Worm (Caenorhabditis elegans) whole organism, L4 larva: Measurements from ENCODE around the gene sri-69.

Source experiments
- Y75B8A.6 ChIP-seq: fragments of 200-800 bp; sonication (Bioruptor generic); IDR thresholded peaks from 2 replicates; pipeline ENCODE4 v1.3.6; 2022; ENCODE audit warnings: missing genetic modification reagents, missing genetic modification characterization, missing compliant biosample characterization
- aha-1 ChIP-seq: fragments of 150-350 bp; peaks from one replicate; lab custom pipeline; 2014; ENCODE audit warnings: missing biosample characterization, missing genetic modification characterization
- ceh-20 ChIP-seq: fragments of 200-800 bp; sonication (Bioruptor generic); IDR thresholded peaks from 2 replicates; pipeline ENCODE4 v1.3.6; 2022; ENCODE audit warnings: missing genetic modification reagents, missing genetic modification characterization, missing compliant biosample characterization
- ceh-28 ChIP-seq: fragments of 150-350 bp; optimal IDR thresholded peaks from 2 replicates; lab custom pipeline; 2014; ENCODE audit warnings: missing biosample characterization, missing genetic modification reagents, missing genetic modification characterization
- ceh-44 ChIP-seq: fragments of 200-800 bp; sonication (Bioruptor generic); IDR thresholded peaks from 2 replicates; pipeline ENCODE4 v1.3.6; 2022; ENCODE audit warnings: missing genetic modification reagents, missing genetic modification characterization, missing compliant biosample characterization
- ceh-82 ChIP-seq: sonication (generic microtip); optimal IDR thresholded peaks from 2 replicates; lab custom pipeline; 2017; ENCODE audit warnings: missing biosample characterization, missing genetic modification characterization
- cey-2 ChIP-seq: sonication (generic microtip); optimal IDR thresholded peaks from 3 replicates; lab custom pipeline; 2017; ENCODE audit warnings: missing genetic modification characterization, mild to moderate bottlenecking, missing compliant biosample characterization, antibody characterized with exemption, borderline replicate concordance; ENCODE audit not compliant: insufficient read depth
- daf-19 ChIP-seq: fragments of 200-800 bp; sonication (Bioruptor generic); conservative IDR thresholded peaks from 2 replicates; pipeline ENCODE4 v1.3.6; 2022; ENCODE audit warnings: missing genetic modification characterization, missing compliant biosample characterization
- dmd-6 ChIP-seq: fragments of 200-800 bp; sonication (Bioruptor generic); IDR thresholded peaks from 2 replicates; pipeline ENCODE4 v1.3.6; 2022; ENCODE audit warnings: missing genetic modification reagents, missing genetic modification characterization, missing compliant biosample characterization
- dmd-8 ChIP-seq: fragments of 200-800 bp; sonication (Bioruptor generic); IDR thresholded peaks from 2 replicates; pipeline ENCODE4 v1.3.6; 2022; ENCODE audit warnings: missing genetic modification characterization, missing compliant biosample characterization
- dmd-9 ChIP-seq: fragments of 200-800 bp; sonication (Bioruptor generic); IDR thresholded peaks from 2 replicates; pipeline ENCODE4 v1.3.6; 2022; ENCODE audit warnings: missing genetic modification reagents, missing genetic modification characterization, missing compliant biosample characterization
- duxl-1 ChIP-seq: sonication (generic microtip); optimal IDR thresholded peaks from 2 replicates; lab custom pipeline; 2016; ENCODE audit warnings: mild to moderate bottlenecking, missing genetic modification characterization, moderate library complexity, missing compliant biosample characterization; ENCODE audit not compliant: poor library complexity
- dve-1 ChIP-seq: sonication (generic microtip); optimal IDR thresholded peaks from 2 replicates; lab custom pipeline; 2017; ENCODE audit warnings: antibody characterized with exemption, mild to moderate bottlenecking, missing genetic modification characterization, missing compliant biosample characterization; ENCODE audit not compliant: insufficient read depth
- egl-43 ChIP-seq: fragments of 200-800 bp; sonication (Bioruptor generic); IDR thresholded peaks from 2 replicates; pipeline ENCODE4 v1.3.6; 2022; ENCODE audit warnings: missing genetic modification reagents, missing genetic modification characterization, missing compliant biosample characterization
- fkh-10 ChIP-seq: fragments of 150-350 bp; optimal IDR thresholded peaks from 2 replicates; lab custom pipeline; 2014; ENCODE audit warnings: missing biosample characterization, missing genetic modification reagents, missing genetic modification characterization
- gei-8 ChIP-seq: fragments of 200-800 bp; sonication (Bioruptor generic); optimal IDR thresholded peaks from 2 replicates; lab custom pipeline; 2018; ENCODE audit warnings: mild to moderate bottlenecking, missing genetic modification characterization, missing compliant biosample characterization
- hlh-30 ChIP-seq: sonication (generic microtip); optimal IDR thresholded peaks from 2 replicates; lab custom pipeline; 2017; ENCODE audit warnings: antibody characterized with exemption, mild to moderate bottlenecking, missing genetic modification characterization, missing compliant biosample characterization; ENCODE audit not compliant: insufficient read depth
- lin-39 ChIP-seq: fragments of 150-350 bp; optimal IDR thresholded peaks from 2 replicates; lab custom pipeline; 2014; ENCODE audit warnings: missing biosample characterization, missing genetic modification reagents, missing genetic modification characterization
- lir-3 ChIP-seq: sonication (generic microtip); optimal IDR thresholded peaks from 2 replicates; lab custom pipeline; 2016; ENCODE audit warnings: mild to moderate bottlenecking, missing genetic modification characterization, missing compliant biosample characterization
- madf-9 ChIP-seq: fragments of 200-800 bp; sonication (Bioruptor generic); conservative IDR thresholded peaks from 2 replicates; pipeline ENCODE4 v1.3.6; 2022; ENCODE audit warnings: missing genetic modification reagents, missing genetic modification characterization, missing compliant biosample characterization
- mes-2 ChIP-seq: sonication (generic microtip); optimal IDR thresholded peaks from 2 replicates; lab custom pipeline; 2016; ENCODE audit warnings: missing genotype, mild to moderate bottlenecking, missing genetic modification characterization, missing compliant biosample characterization; ENCODE audit not compliant: poor library complexity, severe bottlenecking
- mxl-3 ChIP-seq: fragments of 200-800 bp; sonication (Bioruptor generic); optimal IDR thresholded peaks from 2 replicates; lab custom pipeline; 2018; ENCODE audit warnings: mild to moderate bottlenecking, missing genetic modification characterization, missing compliant biosample characterization
- nhr-10 ChIP-seq: fragments of 150-350 bp; optimal IDR thresholded peaks from 2 replicates; lab custom pipeline; 2014; ENCODE audit warnings: missing biosample characterization, missing genetic modification characterization
- nhr-25 ChIP-seq: sonication (generic microtip); optimal IDR thresholded peaks from 2 replicates; lab custom pipeline; 2017; ENCODE audit warnings: missing genetic modification characterization, mild to moderate bottlenecking, missing compliant biosample characterization, antibody characterized with exemption, moderate library complexity, borderline replicate concordance; ENCODE audit not compliant: insufficient read depth
- nhr-28 ChIP-seq: fragments of 150-350 bp; optimal IDR thresholded peaks from 2 replicates; lab custom pipeline; 2014; ENCODE audit warnings: missing biosample characterization, missing genetic modification characterization
- nhr-41 ChIP-seq: fragments of 200-800 bp; sonication (Bioruptor generic); IDR thresholded peaks from 2 replicates; pipeline ENCODE4 v1.3.6; 2022; ENCODE audit warnings: missing genetic modification reagents, missing genetic modification characterization, missing compliant biosample characterization
- nhr-42 ChIP-seq: fragments of 200-800 bp; sonication (Bioruptor generic); IDR thresholded peaks from 2 replicates; pipeline ENCODE4 v1.3.6; 2022; ENCODE audit warnings: missing genetic modification characterization, missing compliant biosample characterization
- nhr-77 ChIP-seq: fragments of 150-350 bp; optimal IDR thresholded peaks from 2 replicates; lab custom pipeline; 2014; ENCODE audit warnings: missing biosample characterization, missing genetic modification characterization
- php-3 ChIP-seq: fragments of 200-800 bp; sonication (Bioruptor generic); IDR thresholded peaks from 2 replicates; pipeline ENCODE4 v1.3.6; 2022; ENCODE audit warnings: missing genetic modification reagents, missing genetic modification characterization, missing compliant biosample characterization
- set-16 ChIP-seq: fragments of 200-800 bp; sonication (Bioruptor generic); IDR thresholded peaks from 2 replicates; pipeline ENCODE4 v1.3.6; 2022; ENCODE audit warnings: missing genetic modification reagents, missing genetic modification characterization, missing compliant biosample characterization
- snpc-4 ChIP-seq: fragments of 150-350 bp; optimal IDR thresholded peaks from 2 replicates; lab custom pipeline; 2014; ENCODE audit warnings: missing biosample characterization, missing genetic modification characterization
- spr-1 ChIP-seq: sonication (generic microtip); optimal IDR thresholded peaks from 2 replicates; lab custom pipeline; 2016; ENCODE audit warnings: mild to moderate bottlenecking, missing genetic modification characterization, missing compliant biosample characterization
- spr-3 ChIP-seq: fragments of 200-800 bp; sonication (Bioruptor generic); optimal IDR thresholded peaks from 2 replicates; lab custom pipeline; 2018; ENCODE audit warnings: mild to moderate bottlenecking, missing genetic modification characterization, missing compliant biosample characterization
- tag-97 ChIP-seq: fragments of 200-800 bp; sonication (Bioruptor generic); IDR thresholded peaks from 2 replicates; pipeline ENCODE4 v1.3.6; 2022; ENCODE audit warnings: missing genetic modification characterization, missing compliant biosample characterization
- tra-1 ChIP-seq: fragments of 200-800 bp; sonication (Bioruptor generic); IDR thresholded peaks from 2 replicates; pipeline ENCODE4 v1.3.6; 2022; ENCODE audit warnings: missing genetic modification reagents, missing genetic modification characterization, missing compliant biosample characterization
- unc-130 ChIP-seq: sonication (generic microtip); optimal IDR thresholded peaks from 2 replicates; lab custom pipeline; 2016; ENCODE audit warnings: missing genetic modification reagents, missing genetic modification characterization, missing compliant biosample characterization
- unc-39 ChIP-seq: sonication (generic microtip); optimal IDR thresholded peaks from 2 replicates; lab custom pipeline; 2017; ENCODE audit warnings: missing biosample characterization, missing genetic modification characterization
- zag-1 ChIP-seq: fragments of 150-350 bp; optimal IDR thresholded peaks from 2 replicates; lab custom pipeline; 2014; ENCODE audit warnings: missing biosample characterization, missing genetic modification characterization
- zfp-2 ChIP-seq: sonication (generic microtip); optimal IDR thresholded peaks from 2 replicates; lab custom pipeline; 2016; ENCODE audit warnings: mild to moderate bottlenecking, missing genetic modification characterization, missing compliant biosample characterization
- zfp-3 ChIP-seq: fragments of 200-800 bp; sonication (Bioruptor generic); conservative IDR thresholded peaks from 2 replicates; pipeline ENCODE4 v1.3.6; 2022; ENCODE audit warnings: missing genetic modification reagents, missing genetic modification characterization, missing compliant biosample characterization
- ztf-7 ChIP-seq: fragments of 150-350 bp; optimal IDR thresholded peaks from 2 replicates; lab custom pipeline; 2014; ENCODE audit warnings: missing biosample characterization, missing genetic modification characterization

Gene sri-69

DNA sequence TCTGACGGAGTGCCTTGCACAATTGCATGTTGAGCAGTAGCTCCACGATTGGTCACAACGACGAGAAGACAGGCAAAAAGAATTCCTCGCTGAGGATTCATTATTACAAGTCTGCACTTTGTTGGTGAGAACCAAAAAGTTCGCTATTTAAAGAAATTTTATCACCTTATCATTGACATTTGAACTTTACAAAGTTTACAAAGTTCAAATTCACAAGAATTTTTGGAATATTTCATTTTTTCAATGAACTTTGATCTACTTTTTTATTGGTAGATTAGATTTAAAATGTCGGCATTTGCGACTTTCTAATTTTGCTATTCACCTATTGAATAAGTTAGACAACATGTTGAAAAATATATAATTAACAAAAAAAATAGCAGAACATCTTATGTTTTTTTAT lies 18.1 kb upstream of the sri-69 start, which contains the start of gene F49H6.15:
F49H6.15 (minus strand) TSS at position 101 of the 400 bp plus-strand sequence.
- TF ChIP-seq php-3 (GFP tag; lab: Robert Waterston, UW) (no peak), ceh-82 (tag; lab: Kevin White, UChicago) (no peak), nhr-25 (no peak), ztf-7 (tag; lab: Kevin White, UChicago) (no peak), mxl-3 (no peak), lir-3 (tag; lab: Kevin White, UChicago) (no peak), daf-19 (GFP tag; lab: Robert Waterston, UW) (no peak), spr-1 (tag; lab: Kevin White, UChicago) (no peak), aha-1 (no peak), zfp-3 (GFP tag; lab: Robert Waterston, UW) (no peak)
- TF ChIP-seq, all 104 proteins: peak for 0

DNA sequence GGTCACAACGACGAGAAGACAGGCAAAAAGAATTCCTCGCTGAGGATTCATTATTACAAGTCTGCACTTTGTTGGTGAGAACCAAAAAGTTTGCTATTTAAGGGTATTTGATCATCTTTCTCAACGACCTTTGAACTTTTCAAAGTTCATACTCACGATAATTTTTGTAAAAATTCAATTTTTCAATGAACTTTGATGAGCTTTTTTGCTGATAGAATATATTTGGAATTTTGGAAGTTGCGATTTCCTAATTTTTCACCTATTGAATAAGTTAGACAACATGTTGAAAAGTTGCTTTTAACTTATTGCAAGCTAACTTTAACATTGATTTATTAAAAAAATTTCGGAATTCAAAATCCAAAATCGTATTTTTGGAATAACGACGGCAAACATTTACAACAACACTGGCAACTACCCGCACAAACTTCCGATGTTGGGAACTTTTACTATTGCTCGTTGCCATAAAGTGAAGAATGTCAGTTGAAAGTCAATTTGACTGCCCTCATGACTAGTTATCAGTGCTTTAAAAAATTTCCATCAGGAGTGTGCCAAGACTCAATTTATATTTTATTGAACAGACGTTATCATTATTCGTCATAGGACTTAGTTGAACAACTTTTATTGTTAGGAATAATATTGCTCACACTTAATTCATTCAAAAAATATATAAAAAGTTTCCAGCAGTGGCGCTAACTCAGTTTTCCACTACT lies 14.6 kb upstream of the sri-69 start, which contains the start of the genes F49H6.8 and F49H6.5:
F49H6.8 (minus strand) TSS at position 51 of the 710 bp plus-strand sequence.
F49H6.5 (plus strand) TSS at position 629 of the 710 bp plus-strand sequence.
- TF ChIP-seq dmd-6 (GFP tag; lab: Robert Waterston, UW) (peak; percentile 52), nhr-42 (GFP tag; lab: Robert Waterston, UW) (no peak), ceh-44 (GFP tag; lab: Robert Waterston, UW) (no peak), ceh-20 (GFP tag; lab: Robert Waterston, UW) (no peak), php-3 (GFP tag; lab: Robert Waterston, UW) (peak; percentile 67; the same call in 1 of the 2 replicates), dve-1 (tag; lab: Kevin White, UChicago) (no peak), nhr-28 (tag; lab: Kevin White, UChicago) (peak; percentile 64), tag-97 (GFP tag; lab: Robert Waterston, UW) (no peak)

DNA sequence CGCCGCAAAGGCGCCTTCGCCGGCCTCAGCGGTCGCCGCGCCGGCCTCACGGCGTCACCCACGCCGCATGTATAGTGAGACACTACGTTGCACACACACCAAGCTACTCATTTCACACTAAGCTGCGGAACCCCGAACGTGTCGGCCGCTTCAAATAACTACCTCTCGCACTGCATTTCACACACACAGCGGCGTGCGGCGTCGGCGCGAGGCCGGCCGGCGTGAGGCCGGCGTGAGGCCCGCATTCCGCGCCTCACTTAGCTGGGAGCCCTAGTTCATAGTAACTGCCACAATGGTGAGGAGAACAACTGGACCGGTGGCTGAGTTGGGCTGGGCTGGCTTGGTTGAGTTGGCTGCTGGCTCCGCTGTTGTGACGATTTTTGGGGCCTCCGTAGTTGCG lies 13.9 kb upstream of the sri-69 start:
- TF ChIP-seq egl-43 (GFP tag; lab: Robert Waterston, UW): 0 out of 2 replicates have a peak, but pooled peaks have one; percentile 34
- TF ChIP-seq set-16 (GFP tag; lab: Robert Waterston, UW): peak; percentile 92
- TF ChIP-seq nhr-42 (GFP tag; lab: Robert Waterston, UW): peak; percentile 36; the same call in 1 of the 2 replicates

DNA sequence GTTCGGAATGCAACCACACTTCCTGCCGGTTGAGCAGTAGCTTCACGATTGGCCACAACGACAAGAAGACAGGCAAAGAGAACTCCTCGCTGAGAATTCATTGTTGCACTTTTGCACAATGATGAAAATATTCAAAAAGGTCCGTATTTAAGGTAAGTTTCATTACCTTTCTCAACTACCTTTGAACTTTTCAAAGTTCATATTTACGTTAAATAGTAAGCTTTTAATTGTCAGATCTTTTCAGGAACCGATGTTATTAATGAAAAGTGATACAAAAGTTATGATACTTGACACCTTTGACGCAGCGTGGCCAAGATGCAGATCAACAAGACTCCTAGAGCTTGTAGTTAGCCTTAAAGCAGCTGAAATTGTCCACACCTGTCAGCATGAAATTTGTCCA lies 13.2 kb upstream of the sri-69 start, which contains the start of gene F49H6.12:
F49H6.12 (minus strand) TSS at position 101 of the 400 bp plus-strand sequence.
- TF ChIP-seq nhr-77 (tag; lab: Kevin White, UChicago) (no peak), tra-1 (GFP tag; lab: Robert Waterston, UW) (no peak), lir-3 (tag; lab: Kevin White, UChicago) (no peak), madf-9 (GFP tag; lab: Robert Waterston, UW) (no peak), unc-130 (no peak), unc-39 (no peak), spr-3 (GFP tag; lab: Kevin White, UChicago) (no peak), snpc-4 (tag; lab: Kevin White, UChicago) (no peak), zag-1 (tag; lab: Kevin White, UChicago) (no peak), duxl-1 (no peak)

DNA sequence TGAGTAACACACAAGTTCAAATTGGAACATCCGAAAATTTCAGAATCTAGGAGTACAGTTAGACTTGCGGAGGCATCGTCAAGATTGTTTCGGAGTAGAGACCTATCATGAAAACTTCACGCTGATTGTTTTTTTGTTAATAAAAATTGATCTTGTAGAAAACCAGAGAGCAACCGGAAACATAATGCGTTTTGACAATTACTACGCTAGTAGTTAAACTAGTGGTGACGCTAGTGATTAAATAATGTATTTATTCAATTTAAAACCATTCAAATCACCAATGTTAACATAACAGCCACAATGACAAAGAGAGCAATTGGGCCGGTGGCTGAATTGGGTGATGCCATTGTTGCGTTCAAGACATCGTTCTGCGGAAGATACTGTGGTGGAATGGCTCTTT lies 11.5 kb upstream of the sri-69 start, which contains the start of gene F49H6.17:
F49H6.17 (plus strand) TSS at position 301 of the 400 bp plus-strand sequence.
- TF ChIP-seq dmd-6 (GFP tag; lab: Robert Waterston, UW) (no peak), ceh-28 (no peak), mes-2 (no peak), tra-1 (GFP tag; lab: Robert Waterston, UW) (no peak), php-3 (GFP tag; lab: Robert Waterston, UW) (no peak), dve-1 (tag; lab: Kevin White, UChicago) (no peak), Y75B8A.6 (GFP tag; lab: Robert Waterston, UW) (no peak), nhr-10 (tag; lab: Kevin White, UChicago) (no peak), hlh-30 (no peak), lin-39 (tag; lab: Kevin White, UChicago) (no peak), aha-1 (no peak), nhr-41 (GFP tag; lab: Robert Waterston, UW) (no peak), zfp-2 (tag; lab: Kevin White, UChicago) (no peak), dmd-8 (GFP tag; lab: Robert Waterston, UW) (no peak), dmd-9 (no peak), gei-8 (GFP tag; lab: Kevin White, UChicago) (no peak), cey-2 (tag; lab: Kevin White, UChicago) (no peak), lir-3 (tag; lab: Kevin White, UChicago) (no peak), fkh-10 (GFP tag; lab: Kevin White, UChicago) (no peak)
